Worm (Caenorhabditis elegans) whole organism, L4 larva: Measurements from ENCODE around the gene F11D11.12.

Source experiments
- D1046.2 ChIP-seq: fragments of 200-800 bp; sonication (Bioruptor generic); IDR thresholded peaks from 2 replicates; pipeline ENCODE4 v1.3.6; 2022; ENCODE audit warnings: missing genetic modification characterization, missing compliant biosample characterization
- F10B5.3 ChIP-seq: sonication (generic microtip); optimal IDR thresholded peaks from 2 replicates; lab custom pipeline; 2016; ENCODE audit warnings: mild to moderate bottlenecking, missing genetic modification characterization, missing compliant biosample characterization
- F26F4.8 ChIP-seq: fragments of 200-800 bp; sonication (Bioruptor generic); conservative IDR thresholded peaks from 2 replicates; pipeline ENCODE4 v1.3.6; 2022; ENCODE audit warnings: missing genetic modification characterization, missing compliant biosample characterization
- F37D6.2 ChIP-seq: sonication (generic microtip); optimal IDR thresholded peaks from 2 replicates; lab custom pipeline; 2016; ENCODE audit warnings: mild to moderate bottlenecking, missing genetic modification characterization, missing compliant biosample characterization
- F44E2.7 ChIP-seq: fragments of 200-800 bp; sonication (Bioruptor generic); IDR thresholded peaks from 2 replicates; pipeline ENCODE4 v2.1.2; 2022; ENCODE audit warnings: missing genetic modification characterization, missing compliant biosample characterization
- T26A8.4 ChIP-seq: fragments of 200-800 bp; sonication (Bioruptor generic); IDR thresholded peaks from 2 replicates; pipeline ENCODE4 v1.3.6; 2022; ENCODE audit warnings: missing genetic modification characterization, missing compliant biosample characterization
- Y48G9A.11 ChIP-seq: fragments of 200-800 bp; sonication (Bioruptor generic); IDR thresholded peaks from 2 replicates; pipeline ENCODE4 v1.3.6; 2022; ENCODE audit warnings: missing genetic modification reagents, missing genetic modification characterization, missing compliant biosample characterization
- aha-1 ChIP-seq: fragments of 150-350 bp; peaks from one replicate; lab custom pipeline; 2014; ENCODE audit warnings: missing biosample characterization, missing genetic modification characterization
- aly-2 ChIP-seq: sonication (generic microtip); optimal IDR thresholded peaks from 2 replicates; lab custom pipeline; 2018; ENCODE audit warnings: missing biosample characterization, missing genetic modification characterization
- ceh-32 ChIP-seq: sonication (generic microtip); optimal IDR thresholded peaks from 2 replicates; lab custom pipeline; 2016; ENCODE audit warnings: mild to moderate bottlenecking, missing genetic modification characterization, missing compliant biosample characterization; ENCODE audit not compliant: poor library complexity
- ceh-62 ChIP-seq: sonication (generic microtip); optimal IDR thresholded peaks from 2 replicates; lab custom pipeline; 2017; ENCODE audit warnings: missing biosample characterization, missing genetic modification characterization
- ceh-82 ChIP-seq: sonication (generic microtip); optimal IDR thresholded peaks from 2 replicates; lab custom pipeline; 2017; ENCODE audit warnings: missing biosample characterization, missing genetic modification characterization
- daf-12 ChIP-seq: fragments of 150-350 bp; optimal IDR thresholded peaks from 2 replicates; lab custom pipeline; 2014; ENCODE audit warnings: missing biosample characterization, missing genetic modification reagents, missing genetic modification characterization
- daf-16 ChIP-seq, 3 experiments: sonication (generic microtip); optimal IDR thresholded peaks; 2 replicates each; lab custom pipeline; 2016 to 2017; ENCODE audit warnings: missing genetic modification characterization in 3 of 3, missing genetic modification reagents in 3 of 3, mild to moderate bottlenecking in 2 of 3, missing compliant biosample characterization in 2 of 3, missing biosample characterization in 1 of 3, moderate library complexity in 1 of 3
- daf-8 ChIP-seq: fragments of 200-800 bp; sonication (Bioruptor generic); IDR thresholded peaks from 2 replicates; pipeline ENCODE4 v1.3.6; 2022; ENCODE audit warnings: missing genetic modification characterization, missing compliant biosample characterization
- dmd-6 ChIP-seq: fragments of 200-800 bp; sonication (Bioruptor generic); IDR thresholded peaks from 2 replicates; pipeline ENCODE4 v1.3.6; 2022; ENCODE audit warnings: missing genetic modification reagents, missing genetic modification characterization, missing compliant biosample characterization
- dmd-8 ChIP-seq: fragments of 200-800 bp; sonication (Bioruptor generic); IDR thresholded peaks from 2 replicates; pipeline ENCODE4 v1.3.6; 2022; ENCODE audit warnings: missing genetic modification characterization, missing compliant biosample characterization
- duxl-1 ChIP-seq: sonication (generic microtip); optimal IDR thresholded peaks from 2 replicates; lab custom pipeline; 2016; ENCODE audit warnings: mild to moderate bottlenecking, missing genetic modification characterization, moderate library complexity, missing compliant biosample characterization; ENCODE audit not compliant: poor library complexity
- dve-1 ChIP-seq: sonication (generic microtip); optimal IDR thresholded peaks from 2 replicates; lab custom pipeline; 2017; ENCODE audit warnings: antibody characterized with exemption, mild to moderate bottlenecking, missing genetic modification characterization, missing compliant biosample characterization; ENCODE audit not compliant: insufficient read depth
- gei-8 ChIP-seq: fragments of 200-800 bp; sonication (Bioruptor generic); optimal IDR thresholded peaks from 2 replicates; lab custom pipeline; 2018; ENCODE audit warnings: mild to moderate bottlenecking, missing genetic modification characterization, missing compliant biosample characterization
- hmg-1.1 ChIP-seq: fragments of 200-800 bp; sonication (Bioruptor generic); IDR thresholded peaks from 2 replicates; pipeline ENCODE4 v1.3.6; 2022; ENCODE audit warnings: missing genetic modification reagents, missing genetic modification characterization, missing compliant biosample characterization
- lin-29 ChIP-seq: fragments of 200-800 bp; sonication (Bioruptor generic); IDR thresholded peaks from 2 replicates; pipeline ENCODE4 v1.3.6; 2022; ENCODE audit warnings: missing genetic modification reagents, missing genetic modification characterization, missing compliant biosample characterization
- lin-38 ChIP-seq: fragments of 200-800 bp; sonication (Bioruptor generic); IDR thresholded peaks from 2 replicates; pipeline ENCODE4 v1.3.6; 2022; ENCODE audit warnings: missing genetic modification reagents, missing genetic modification characterization, missing compliant biosample characterization
- lir-3 ChIP-seq: sonication (generic microtip); optimal IDR thresholded peaks from 2 replicates; lab custom pipeline; 2016; ENCODE audit warnings: mild to moderate bottlenecking, missing genetic modification characterization, missing compliant biosample characterization
- madf-5 ChIP-seq, 2 experiments: fragments of 200-800 bp; sonication (Bioruptor generic); IDR thresholded peaks; 2 replicates each; pipeline ENCODE4 v1.3.6; 2022; ENCODE audit warnings: missing compliant biosample characterization in 2 of 2, missing genetic modification characterization in 2 of 2
- mdl-1 ChIP-seq, 2 experiments: fragments of 150-350 bp in 1 of 2; sonication (generic microtip) in 1 of 2; optimal IDR thresholded peaks; 2 replicates each; lab custom pipeline; 2014 to 2017; ENCODE audit warnings: missing biosample characterization in 2 of 2, missing genetic modification characterization in 2 of 2
- mep-1 ChIP-seq: fragments of 150-350 bp; sonication (generic microtip); optimal IDR thresholded peaks from 3 replicates; lab custom pipeline; 2014; ENCODE audit warnings: missing biosample characterization, missing genetic modification characterization
- nhr-41 ChIP-seq: fragments of 200-800 bp; sonication (Bioruptor generic); IDR thresholded peaks from 2 replicates; pipeline ENCODE4 v1.3.6; 2022; ENCODE audit warnings: missing genetic modification reagents, missing genetic modification characterization, missing compliant biosample characterization
- nhr-48 ChIP-seq: sonication (generic microtip); optimal IDR thresholded peaks from 2 replicates; lab custom pipeline; 2016; ENCODE audit warnings: mild to moderate bottlenecking, missing genetic modification characterization, missing compliant biosample characterization
- nhr-6 ChIP-seq: fragments of 150-350 bp; optimal IDR thresholded peaks from 2 replicates; lab custom pipeline; 2014; ENCODE audit warnings: missing biosample characterization, missing genetic modification characterization
- pha-4 ChIP-seq, 2 experiments: fragments of 150-350 bp in 1 of 2; fragments of 200-800 bp in 1 of 2; sonication (Bioruptor generic) in 1 of 2; IDR thresholded peaks in 1 of 2; optimal IDR thresholded peaks in 1 of 2; 2 replicates each; pipeline versions ENCODE4 v1.3.6 to Lab custom; 2014 to 2022; ENCODE audit warnings: missing genetic modification characterization in 2 of 2, missing genetic modification reagents in 2 of 2, missing biosample characterization in 1 of 2, missing compliant biosample characterization in 1 of 2
- saeg-2 ChIP-seq: fragments of 200-800 bp; sonication (Bioruptor generic); IDR thresholded peaks from 2 replicates; pipeline ENCODE4 v1.3.6; 2022; ENCODE audit warnings: missing genetic modification reagents, missing genetic modification characterization, missing compliant biosample characterization
- sdz-12 ChIP-seq: fragments of 200-800 bp; sonication (Bioruptor generic); optimal IDR thresholded peaks from 2 replicates; lab custom pipeline; 2018; ENCODE audit warnings: mild to moderate bottlenecking, missing genetic modification characterization, missing compliant biosample characterization
- snpc-1.2 ChIP-seq: fragments of 200-800 bp; sonication (Bioruptor generic); IDR thresholded peaks from 2 replicates; pipeline ENCODE4 v1.3.6; 2022; ENCODE audit warnings: missing genetic modification reagents, missing genetic modification characterization, missing compliant biosample characterization
- spr-3 ChIP-seq: fragments of 200-800 bp; sonication (Bioruptor generic); optimal IDR thresholded peaks from 2 replicates; lab custom pipeline; 2018; ENCODE audit warnings: mild to moderate bottlenecking, missing genetic modification characterization, missing compliant biosample characterization
- tag-97 ChIP-seq: fragments of 200-800 bp; sonication (Bioruptor generic); IDR thresholded peaks from 2 replicates; pipeline ENCODE4 v1.3.6; 2022; ENCODE audit warnings: missing genetic modification characterization, missing compliant biosample characterization
- unc-130 ChIP-seq: sonication (generic microtip); optimal IDR thresholded peaks from 2 replicates; lab custom pipeline; 2016; ENCODE audit warnings: missing genetic modification reagents, missing genetic modification characterization, missing compliant biosample characterization
- unc-62 ChIP-seq, 3 experiments: fragments of 150-350 bp in 1 of 3; sonication (generic microtip); optimal IDR thresholded peaks in 2 of 3; peaks in 1 of 3; 1 replicate in 1 of 3; 2 replicates in 2 of 3; lab custom pipeline; 2014 to 2017; ENCODE audit warnings: missing biosample characterization in 3 of 3, missing genetic modification characterization in 3 of 3, missing genetic modification reagents in 3 of 3, missing genotype in 1 of 3
- zfp-2 ChIP-seq: sonication (generic microtip); optimal IDR thresholded peaks from 2 replicates; lab custom pipeline; 2016; ENCODE audit warnings: mild to moderate bottlenecking, missing genetic modification characterization, missing compliant biosample characterization
- zip-2 ChIP-seq: fragments of 150-350 bp; optimal IDR thresholded peaks from 2 replicates; lab custom pipeline; 2014; ENCODE audit warnings: missing biosample characterization, missing genetic modification characterization

Gene F11D11.12

ce11 chrV:18719412-18719811 lies 31.1 kb downstream of the F11D11.12 start:
- TF ChIP-seq dve-1, result no peak
- peak in 1 of 2 experiments; percentile 65 for TF ChIP-seq unc-62 (GFP tag; optimal IDR thresholded peaks at IDR 0.05 in 1 of 2; lab: Kevin White, UChicago)
- no peak for TF ChIP-seq unc-62 (tag; optimal IDR thresholded peaks at IDR 0.05; lab: Kevin White, UChicago)
- no peak for TF ChIP-seq zfp-2
- no peak for TF ChIP-seq T26A8.4 (GFP tag; lab: Robert Waterston, UW)
- TF ChIP-seq ceh-82, result no peak
- no peak for TF ChIP-seq saeg-2 (GFP tag; lab: Robert Waterston, UW)
- no peak for TF ChIP-seq aly-2 (tag; lab: Kevin White, UChicago)
- no peak for TF ChIP-seq daf-12 (tag; lab: Kevin White, UChicago)
- TF ChIP-seq mep-1 (tag; lab: Kevin White, UChicago), result no peak
- TF ChIP-seq mdl-1 (tag; optimal IDR thresholded peaks at IDR 0.05; lab: Kevin White, UChicago), result no peak
- no peak for TF ChIP-seq nhr-41
- TF ChIP-seq Y48G9A.11, result no peak
- no peak for TF ChIP-seq ceh-32 (tag; lab: Kevin White, UChicago)
- no peak for TF ChIP-seq hmg-1.1
- TF ChIP-seq aha-1 (tag; lab: Kevin White, UChicago), result peak; percentile 48
- no peak for TF ChIP-seq nhr-6 (tag; lab: Kevin White, UChicago)
- TF ChIP-seq F37D6.2, result no peak

ce11 chrV:18712118-18712517 lies 38.4 kb downstream of the F11D11.12 start:
- TF ChIP-seq daf-16 (GFP tag; optimal IDR thresholded peaks at IDR 0.05; lab: Kevin White, UChicago) (peak in 1 of 2 experiments; percentile 19), daf-16 (tag; optimal IDR thresholded peaks at IDR 0.05; lab: Kevin White, UChicago) (peak; percentile 17), unc-130 (peak; percentile 26), snpc-1.2 (GFP tag; lab: Robert Waterston, UW) (peak; percentile 65), D1046.2 (GFP tag; lab: Robert Waterston, UW) (peak; percentile 88; the same call in 1 of the 2 replicates), spr-3 (GFP tag; lab: Kevin White, UChicago) (no peak), madf-5 (GFP tag; IDR thresholded peaks at IDR 0.05; lab: Robert Waterston, UW) (0 out of 4 replicates have a peak, but pooled peaks of 1 of the 2 experiments have one; percentile 68), nhr-41 (0 out of 2 replicates have a peak, but pooled peaks have one; percentile 9), tag-97 (GFP tag; lab: Robert Waterston, UW) (no peak), lir-3 (peak; percentile 46), F26F4.8 (peak; percentile 90), F44E2.7 (GFP tag; lab: Robert Waterston, UW) (peak; percentile 94), pha-4 (GFP tag; IDR thresholded peaks at IDR 0.05; lab: Robert Waterston, UW) (peak; percentile 75), pha-4 (tag; optimal IDR thresholded peaks at IDR 0.05; lab: Kevin White, UChicago) (no peak), aly-2 (tag; lab: Kevin White, UChicago) (no peak), daf-8 (GFP tag; lab: Robert Waterston, UW) (0 out of 2 replicates have a peak, but pooled peaks have one; percentile 61), lin-29 (GFP tag; lab: Robert Waterston, UW) (peak; percentile 57; the same call in 1 of the 2 replicates), Y48G9A.11 (peak; percentile 48; the same call in 1 of the 2 replicates), sdz-12 (GFP tag; lab: Kevin White, UChicago) (no peak), nhr-48 (no peak)
- TF ChIP-seq, all 104 proteins: peak for 13

- TF ChIP-seq aha-1 (tag; lab: Kevin White, UChicago) (peak; percentile 56), dmd-6 (no peak)
These were observed 39.1 kb downstream of the F11D11.12 start for ce11 chrV:18711362-18711761.

- TF ChIP-seq lin-29 (GFP tag; lab: Robert Waterston, UW) (0 out of 2 replicates have a peak, but pooled peaks have one; percentile 12), ceh-62 (tag; lab: Kevin White, UChicago) (no peak), daf-16 (GFP tag; optimal IDR thresholded peaks at IDR 0.05; lab: Kevin White, UChicago) (peak in 1 of 2 experiments; percentile 13), daf-16 (tag; optimal IDR thresholded peaks at IDR 0.05; lab: Kevin White, UChicago) (peak; percentile 11), F10B5.3 (tag; lab: Kevin White, UChicago) (no peak), F37D6.2 (peak; percentile 40), dmd-8 (GFP tag; lab: Robert Waterston, UW) (no peak), lin-38 (no peak), aha-1 (tag; lab: Kevin White, UChicago) (peak; percentile 39), duxl-1 (tag; lab: Kevin White, UChicago) (peak; percentile 77), gei-8 (GFP tag; lab: Kevin White, UChicago) (no peak), zip-2 (tag; lab: Kevin White, UChicago) (peak; percentile 32), D1046.2 (GFP tag; lab: Robert Waterston, UW) (peak; percentile 54; the same call in 1 of the 2 replicates), ceh-82 (no peak), unc-62 (GFP tag; optimal IDR thresholded peaks at IDR 0.05 in 1 of 2; lab: Kevin White, UChicago) (peak in 1 of 2 experiments; percentile 20), unc-62 (tag; optimal IDR thresholded peaks at IDR 0.05; lab: Kevin White, UChicago) (no peak)
These were observed 40.4 kb downstream of the F11D11.12 start for ce11 chrV:18710045-18710490.
